Fruit fly (Drosophila melanogaster): ENCODE results near the gene CG43091.

Gene CG43091

DNA sequence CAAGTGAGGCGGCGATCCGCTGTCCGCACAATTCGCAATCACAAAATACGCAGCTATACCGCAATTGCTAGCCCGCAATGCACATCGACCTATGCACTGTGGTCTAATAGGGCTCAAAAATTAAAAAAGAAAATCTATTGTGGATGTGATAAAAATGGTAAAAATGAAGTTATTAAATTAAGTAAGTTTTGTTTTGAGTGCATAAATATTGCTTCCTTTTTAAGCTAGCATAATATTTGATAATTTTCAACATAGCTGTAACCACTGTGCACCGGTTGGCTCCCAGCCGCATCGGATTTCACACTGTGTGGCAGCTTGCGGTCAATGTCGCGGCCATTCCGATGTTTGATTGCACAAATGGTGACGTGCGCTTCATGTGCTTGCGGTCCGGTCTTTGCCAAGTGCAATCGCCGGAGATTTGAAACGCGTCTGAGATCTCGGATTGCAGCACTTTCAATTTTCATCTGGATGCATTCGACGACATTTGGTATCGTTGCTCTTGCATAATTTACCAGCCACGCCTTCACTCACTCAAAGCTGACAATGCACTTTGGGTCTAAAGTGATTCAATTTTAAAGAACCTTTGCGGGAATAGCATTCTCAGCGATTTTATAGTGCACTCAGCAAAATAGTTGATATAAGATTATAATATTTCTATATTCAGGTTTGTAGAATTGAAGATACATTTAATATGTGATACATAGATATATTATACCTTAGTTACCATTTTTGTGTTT is 48.1 kb upstream of the CG43091 start (continued):
- TF ChIP-seq slou (GFP tag; optimal IDR thresholded peaks at IDR 0.05) (no peak), CG31441 (GFP tag; IDR thresholded peaks at IDR 0.05) (0 out of 2 replicates have a peak, but pooled peaks have one; percentile 18), kay (GFP tag; optimal IDR thresholded peaks at IDR 0.05) (no peak), CG42726 (GFP tag; IDR thresholded peaks at IDR 0.05; ENCODE audit: partially characterized antibody) (no peak), esg (GFP tag; conservative IDR thresholded peaks at IDR 0.05) (peak; percentile 25; the same call in 1 of the 2 replicates), Bteb2 (GFP tag; optimal IDR thresholded peaks at IDR 0.05) (no peak), Aef1 (GFP tag; IDR thresholded peaks at IDR 0.05) (no peak; the same call in 2 of the 3 replicates), row (GFP tag; IDR thresholded peaks at IDR 0.05) (0 out of 3 replicates have a peak, but pooled peaks have one; percentile 42), twi (tag; optimal IDR thresholded peaks at IDR 0.05) (no peak), Gsc (GFP tag; IDR thresholded peaks at IDR 0.05) (no peak), Hr78 (GFP tag; optimal IDR thresholded peaks at IDR 0.05) (no peak), da (GFP tag; optimal IDR thresholded peaks at IDR 0.05) (no peak), CG6689 (GFP tag; IDR thresholded peaks at IDR 0.05) (peak; percentile 54), usp (GFP tag; optimal IDR thresholded peaks at IDR 0.05) (no peak), otp (GFP tag; IDR thresholded peaks at IDR 0.05) (no peak), prd (optimal IDR thresholded peaks at IDR 0.05) (no peak), prd (GFP tag; IDR thresholded peaks at IDR 0.05) (peak; percentile 84), ind (GFP tag; optimal IDR thresholded peaks at IDR 0.05) (no peak), CG10959 (GFP tag; IDR thresholded peaks at IDR 0.05) (peak; percentile 53), pan (optimal IDR thresholded peaks at IDR 0.05) (no peak), pan (GFP tag; optimal IDR thresholded peaks at IDR 0.05 in 1 of 2, IDR thresholded peaks at IDR 0.05 in 1 of 2) (peak in 1 of 2 experiments; percentile 46), Elba2 (GFP tag; optimal IDR thresholded peaks at IDR 0.05) (no peak), CG18599 (GFP tag; optimal IDR thresholded peaks at IDR 0.05) (no peak), tgo (GFP tag; IDR thresholded peaks at IDR 0.05) (peak; percentile 41; the same call in 1 of the 3 replicates), CG34422 (GFP tag; IDR thresholded peaks at IDR 0.05) (no peak), lov (optimal IDR thresholded peaks at IDR 0.05) (no peak), lov (GFP tag; IDR thresholded peaks at IDR 0.05) (0 out of 3 replicates have a peak, but pooled peaks have one; percentile 21), ken (GFP tag; IDR thresholded peaks at IDR 0.05) (0 out of 3 replicates have a peak, but pooled peaks have one; percentile 28), CG9727 (GFP tag; optimal IDR thresholded peaks at IDR 0.05) (peak; percentile 20), CG10274 (GFP tag; optimal IDR thresholded peaks at IDR 0.05) (no peak), maf-S (GFP tag; optimal IDR thresholded peaks at IDR 0.05) (no peak), CG17912 (GFP tag; optimal IDR thresholded peaks at IDR 0.05) (no peak), sens (GFP tag) (peak; percentile 82), Fer3 (tag; optimal IDR thresholded peaks at IDR 0.05) (no peak), Sin3A (optimal IDR thresholded peaks at IDR 0.05) (no peak), oc (tag; optimal IDR thresholded peaks at IDR 0.05) (no peak), CG10209 (GFP tag; optimal IDR thresholded peaks at IDR 0.05) (no peak), cato (GFP tag; optimal IDR thresholded peaks at IDR 0.05; ENCODE audit: borderline replicate concordance) (no peak), CG15073 (GFP tag; optimal IDR thresholded peaks at IDR 0.05) (no peak), trh (GFP tag; optimal IDR thresholded peaks at IDR 0.05) (no peak), peb (GFP tag; IDR thresholded peaks at IDR 0.05) (peak; percentile 38; the same call in 1 of the 2 replicates), danr (GFP tag; IDR thresholded peaks at IDR 0.05) (no peak), jumu (GFP tag; optimal IDR thresholded peaks at IDR 0.05) (no peak), CG12942 (GFP tag; optimal IDR thresholded peaks at IDR 0.05) (no peak), CG12299 (tag; optimal IDR thresholded peaks at IDR 0.05) (no peak), caup (GFP tag; optimal IDR thresholded peaks at IDR 0.05; ENCODE audit: severe bottlenecking) (no peak)

Measured in whole organism, embryonic.